Fruit fly (Drosophila melanogaster) Kc167 (cell line): ENCODE data around the gene Jon65Aiv.

Experiments
- Myc ChIP-seq: fragments of >200 bp; optimal IDR thresholded peaks from 2 replicates; lab custom pipeline; 2017; ENCODE audit warnings: missing external identifiers
- Sin3A ChIP-seq: fragments of >200 bp; optimal IDR thresholded peaks from 2 replicates; lab custom pipeline; 2018; ENCODE audit warnings: missing external identifiers
- insv ChIP-seq: fragments of >200 bp; optimal IDR thresholded peaks from 3 replicates; lab custom pipeline; 2018; ENCODE audit warnings: missing external identifiers
- psq ChIP-seq: fragments of >200 bp; optimal IDR thresholded peaks from 2 replicates; lab custom pipeline; 2017; ENCODE audit warnings: missing external identifiers

DNA sequence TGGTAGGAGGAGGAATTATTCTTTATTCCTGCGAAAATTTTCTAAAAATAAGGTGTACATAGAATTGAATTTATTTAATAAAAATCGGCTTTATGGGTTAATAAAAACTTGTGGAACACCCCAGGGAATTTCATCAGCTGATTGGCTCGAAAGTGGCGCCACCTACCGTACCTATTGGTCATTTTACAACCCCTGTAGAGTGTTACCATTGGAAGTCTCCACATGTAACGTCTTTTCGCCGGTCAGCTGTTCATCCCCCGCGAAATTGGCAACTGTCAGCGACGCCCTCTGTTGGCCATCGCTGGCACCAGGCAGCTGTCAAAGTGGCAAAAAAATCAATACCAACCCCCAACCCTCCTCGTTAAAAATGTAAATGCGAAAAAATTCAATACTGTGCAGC lies 43.6 kb downstream of the Jon65Aiv start, which contains the start of gene CG13293:
- TF ChIP-seq Myc (lab: Kevin White, UChicago) (no peak), psq (no peak), Sin3A (no peak), insv (lab: Kevin White, UChicago) (no peak)
